Fruit fly (Drosophila melanogaster) whole organism, embryonic: ENCODE results near the gene Trpgamma.
A peak's percentile ranks its signal among the peaks of the same experiment; 100 is the strongest.

ENCODE experiments used
- Awh ChIP-seq: fragments of 200-800 bp; sonication (Bioruptor generic); IDR thresholded peaks from 2 replicates; pipeline ENCODE4, ENCODE4 v1.3.6; 2022; ENCODE audit warnings: missing biosample characterization, missing genetic modification characterization
- B-H1 ChIP-seq: fragments of 200-800 bp; sonication (Bioruptor generic); IDR thresholded peaks from 3 replicates; pipeline ENCODE4 v1.3.6; 2022; ENCODE audit warnings: missing biosample characterization, missing genetic modification characterization
- B-H2 ChIP-seq: fragments of 200-800 bp; sonication (Bioruptor generic); optimal IDR thresholded peaks from 2 replicates; lab custom pipeline; 2018; ENCODE audit warnings: missing biosample characterization, mild to moderate bottlenecking, missing genetic modification characterization
- CG10274 ChIP-seq: fragments of 200-800 bp; sonication (Bioruptor generic); optimal IDR thresholded peaks from 3 replicates; lab custom pipeline; 2017; ENCODE audit warnings: missing biosample characterization, mild to moderate bottlenecking, missing genetic modification characterization
- CG10959 ChIP-seq: fragments of 200-800 bp; sonication (Bioruptor generic); IDR thresholded peaks from 2 replicates; pipeline ENCODE4 v1.3.6; 2022; ENCODE audit warnings: missing biosample characterization, missing genetic modification characterization
- CG11085 ChIP-seq: fragments of 200-800 bp; sonication (Bioruptor generic); IDR thresholded peaks from 2 replicates; pipeline ENCODE4 v1.3.6; 2022; ENCODE audit warnings: missing biosample characterization, missing genetic modification characterization
- CG11093 ChIP-seq: fragments of 200-800 bp; sonication (Bioruptor generic); IDR thresholded peaks from 3 replicates; pipeline ENCODE4 v1.3.6; 2022; ENCODE audit warnings: missing biosample characterization, missing genetic modification characterization
- CG11504 ChIP-seq: fragments of 200-800 bp; sonication (Bioruptor generic); optimal IDR thresholded peaks from 3 replicates; lab custom pipeline; 2019; ENCODE audit warnings: missing biosample characterization, mild to moderate bottlenecking, missing genetic modification characterization, moderate library complexity
- CG12659 ChIP-seq: fragments of 200-800 bp; sonication (Bioruptor generic); optimal IDR thresholded peaks from 3 replicates; lab custom pipeline; 2017; ENCODE audit warnings: mild to moderate bottlenecking, missing biosample characterization, missing genetic modification reagents, missing genetic modification characterization
- CG14667 ChIP-seq: fragments of 200-800 bp; sonication (Bioruptor generic); IDR thresholded peaks from 2 replicates; pipeline ENCODE4 v1.3.6; 2022; ENCODE audit warnings: missing biosample characterization, missing genetic modification characterization
- CG15479 ChIP-seq: fragments of 200-800 bp; sonication (Bioruptor generic); optimal IDR thresholded peaks from 3 replicates; lab custom pipeline; 2019; ENCODE audit warnings: missing biosample characterization, mild to moderate bottlenecking, missing genetic modification characterization, moderate library complexity
- CG16863 ChIP-seq: fragments of 200-800 bp; sonication (Bioruptor generic); optimal IDR thresholded peaks from 3 replicates; lab custom pipeline; 2016; ENCODE audit warnings: missing biosample characterization, missing genetic modification characterization
- CG2202 ChIP-seq: fragments of 200-800 bp; sonication (Bioruptor generic); optimal IDR thresholded peaks from 2 replicates; lab custom pipeline; 2018; ENCODE audit warnings: missing biosample characterization, mild to moderate bottlenecking, missing genetic modification characterization
- CG30403 ChIP-seq: fragments of 200-800 bp; sonication (Bioruptor generic); optimal IDR thresholded peaks from 3 replicates; lab custom pipeline; 2016; ENCODE audit warnings: missing biosample characterization, missing genetic modification characterization
- CG3065 ChIP-seq: fragments of 200-800 bp; sonication (Bioruptor generic); optimal IDR thresholded peaks from 2 replicates; lab custom pipeline; 2016; ENCODE audit warnings: missing biosample characterization, missing genetic modification characterization
- CG31224 ChIP-seq: fragments of 200-800 bp; sonication (Bioruptor generic); IDR thresholded peaks from 2 replicates; pipeline ENCODE4 v1.3.6; 2022; ENCODE audit warnings: missing biosample characterization, missing genetic modification characterization
- CG3281 ChIP-seq: fragments of 200-800 bp; sonication (Bioruptor generic); optimal IDR thresholded peaks from 3 replicates; lab custom pipeline; 2017; ENCODE audit warnings: missing biosample characterization, mild to moderate bottlenecking, missing genetic modification characterization
- CG3726 ChIP-seq: fragments of 200-800 bp; sonication (Bioruptor generic); IDR thresholded peaks from 3 replicates; pipeline ENCODE4, ENCODE4 v1.3.6; 2022; ENCODE audit warnings: missing biosample characterization, missing genetic modification characterization
- CG6272 ChIP-seq: fragments of 200-800 bp; sonication (Bioruptor generic); IDR thresholded peaks from 2 replicates; pipeline ENCODE4 v1.3.6; 2022; ENCODE audit warnings: missing biosample characterization, missing genetic modification characterization
- CG6654 ChIP-seq: fragments of 200-800 bp; sonication (Bioruptor generic); optimal IDR thresholded peaks from 2 replicates; lab custom pipeline; 2017; ENCODE audit warnings: missing biosample characterization, mild to moderate bottlenecking, missing genetic modification characterization
- CG6765 ChIP-seq: fragments of 200-800 bp; sonication (Bioruptor generic); optimal IDR thresholded peaks from 3 replicates; lab custom pipeline; 2017; ENCODE audit warnings: missing biosample characterization, mild to moderate bottlenecking, missing genetic modification characterization
- CG6813 ChIP-seq: fragments of 200-800 bp; sonication (Bioruptor generic); optimal IDR thresholded peaks from 2 replicates; lab custom pipeline; 2017; ENCODE audit warnings: missing biosample characterization, missing genetic modification characterization, mild to moderate bottlenecking, moderate library complexity, missing genetic modification reagents
- CG7372 ChIP-seq: fragments of 200-800 bp; sonication (Bioruptor generic); IDR thresholded peaks from 2 replicates; pipeline ENCODE4 v1.3.6; 2022; ENCODE audit warnings: missing biosample characterization, missing genetic modification characterization
- Chrac-16 ChIP-seq: fragments of 200-800 bp; sonication (Bioruptor generic); optimal IDR thresholded peaks from 3 replicates; lab custom pipeline; 2016; ENCODE audit warnings: missing biosample characterization, missing genetic modification characterization
- D19B ChIP-seq: fragments of 200-800 bp; sonication (Bioruptor generic); optimal IDR thresholded peaks from 2 replicates; lab custom pipeline; 2017; ENCODE audit warnings: missing biosample characterization, mild to moderate bottlenecking, missing genetic modification characterization
- Dek ChIP-seq: fragments of 200-800 bp; sonication (Bioruptor generic); optimal IDR thresholded peaks from 3 replicates; lab custom pipeline; 2019; ENCODE audit warnings: missing biosample characterization, mild to moderate bottlenecking, missing genetic modification characterization, moderate library complexity
- E2f2 ChIP-seq: fragments of 200-800 bp; sonication (Bioruptor generic); IDR thresholded peaks from 2 replicates; pipeline ENCODE4 v1.3.6; 2022; ENCODE audit warnings: missing biosample characterization, missing genetic modification characterization
- Fer1 ChIP-seq: fragments of 200-800 bp; sonication (Bioruptor generic); optimal IDR thresholded peaks from 2 replicates; lab custom pipeline; 2017; ENCODE audit warnings: missing biosample characterization, mild to moderate bottlenecking, missing genetic modification characterization
- Gug ChIP-seq: fragments of 200-800 bp; sonication (Bioruptor generic); IDR thresholded peaks from 4 replicates; pipeline ENCODE4 v1.3.6; 2022; ENCODE audit warnings: missing biosample characterization, missing genetic modification characterization
- Hr78 ChIP-seq, 2 experiments: fragments of 200-800 bp in 1 of 2; fragments of >200 bp in 1 of 2; sonication (Bioruptor generic) in 1 of 2; optimal IDR thresholded peaks; 2 replicates each; lab custom pipeline; 2017 to 2019; ENCODE audit warnings: missing biosample characterization in 2 of 2, missing genetic modification characterization in 2 of 2, mild to moderate bottlenecking in 1 of 2, moderate library complexity in 1 of 2
- Mes4 ChIP-seq: fragments of 200-800 bp; sonication (Bioruptor generic); optimal IDR thresholded peaks from 2 replicates; lab custom pipeline; 2016; ENCODE audit warnings: missing biosample characterization, missing genetic modification characterization
- bigmax ChIP-seq: fragments of 200-800 bp; sonication (Bioruptor generic); optimal IDR thresholded peaks from 2 replicates; lab custom pipeline; 2018; ENCODE audit warnings: missing biosample characterization, mild to moderate bottlenecking, missing genetic modification characterization
- cas ChIP-seq: fragments of 200-800 bp; sonication (Bioruptor generic); IDR thresholded peaks from 2 replicates; pipeline ENCODE4 v1.3.6; 2022; ENCODE audit warnings: missing biosample characterization, missing genetic modification characterization
- esg ChIP-seq: fragments of 200-800 bp; sonication (Bioruptor generic); conservative IDR thresholded peaks from 2 replicates; pipeline ENCODE4 v1.3.6; 2022; ENCODE audit warnings: missing biosample characterization, missing genetic modification characterization
- eyg ChIP-seq: fragments of 200-800 bp; sonication (Bioruptor generic); optimal IDR thresholded peaks from 3 replicates; lab custom pipeline; 2016; ENCODE audit warnings: missing biosample characterization, missing genetic modification characterization
- fd3F ChIP-seq: fragments of 200-800 bp; sonication (Bioruptor generic); optimal IDR thresholded peaks from 2 replicates; lab custom pipeline; 2018; ENCODE audit warnings: missing biosample characterization, mild to moderate bottlenecking, missing genetic modification characterization, moderate library complexity
- fd96Cb ChIP-seq: fragments of 200-800 bp; sonication (Bioruptor generic); optimal IDR thresholded peaks from 2 replicates; lab custom pipeline; 2018; ENCODE audit warnings: missing biosample characterization, mild to moderate bottlenecking, missing genetic modification characterization, moderate library complexity
- gcm ChIP-seq: fragments of 200-800 bp; sonication (Bioruptor generic); optimal IDR thresholded peaks from 2 replicates; lab custom pipeline; 2019; ENCODE audit warnings: missing biosample characterization, mild to moderate bottlenecking, missing genetic modification characterization, moderate library complexity
- hth ChIP-seq: fragments of >200 bp; optimal IDR thresholded peaks from 2 replicates; lab custom pipeline; 2017; ENCODE audit warnings: inconsistent platforms
- jigr1 ChIP-seq: fragments of 200-800 bp; sonication (Bioruptor generic); IDR thresholded peaks from 3 replicates; pipeline ENCODE4 v1.3.6; 2022; ENCODE audit warnings: missing biosample characterization, missing genetic modification characterization
- kah ChIP-seq: fragments of 200-800 bp; sonication (Bioruptor generic); optimal IDR thresholded peaks from 2 replicates; lab custom pipeline; 2018; ENCODE audit warnings: missing biosample characterization, mild to moderate bottlenecking, missing genetic modification characterization
- klu ChIP-seq: fragments of 200-800 bp; sonication (Bioruptor generic); IDR thresholded peaks from 2 replicates; pipeline ENCODE4 v1.3.6; 2022; ENCODE audit warnings: missing biosample characterization, missing genetic modification characterization
- lilli ChIP-seq: fragments of 200-800 bp; sonication (Bioruptor generic); optimal IDR thresholded peaks from 3 replicates; lab custom pipeline; 2016; ENCODE audit warnings: missing biosample characterization, missing genetic modification characterization
- maf-S ChIP-seq: fragments of 200-800 bp; sonication (Bioruptor generic); optimal IDR thresholded peaks from 2 replicates; lab custom pipeline; 2016; ENCODE audit warnings: missing biosample characterization, missing genetic modification characterization
- pan ChIP-seq, 4 experiments: fragments of >200 bp in 3 of 4; fragments of 200-800 bp in 1 of 4; sonication (Bioruptor generic) in 1 of 4; optimal IDR thresholded peaks in 3 of 4; IDR thresholded peaks in 1 of 4; 2 replicates each; pipeline versions ENCODE4 v1.3.6 to Lab custom; 2017 to 2022; ENCODE audit warnings: missing biosample characterization in 2 of 4, missing genetic modification characterization in 2 of 4, mixed read lengths in 1 of 4
- prd ChIP-seq, 3 experiments: fragments of >200 bp in 2 of 3; fragments of 200-800 bp in 1 of 3; sonication (Bioruptor generic) in 1 of 3; optimal IDR thresholded peaks in 2 of 3; IDR thresholded peaks in 1 of 3; 2 replicates in 2 of 3; 3 replicates in 1 of 3; pipeline versions ENCODE4 v1.3.6 to Lab custom; 2017 to 2022; ENCODE audit warnings: missing biosample characterization in 1 of 3, missing genetic modification characterization in 1 of 3
- pum ChIP-seq: fragments of 200-800 bp; sonication (Bioruptor generic); optimal IDR thresholded peaks from 2 replicates; lab custom pipeline; 2016; ENCODE audit warnings: missing biosample characterization, missing genetic modification characterization
- seq ChIP-seq: fragments of 200-800 bp; sonication (Bioruptor generic); IDR thresholded peaks from 2 replicates; pipeline ENCODE4 v1.3.6; 2022; ENCODE audit warnings: missing biosample characterization, missing genetic modification characterization
- wek ChIP-seq: fragments of 200-800 bp; sonication (Bioruptor generic); optimal IDR thresholded peaks from 3 replicates; lab custom pipeline; 2018; ENCODE audit warnings: missing biosample characterization, mild to moderate bottlenecking, missing genetic modification characterization, moderate library complexity

The Trpgamma gene

DNA sequence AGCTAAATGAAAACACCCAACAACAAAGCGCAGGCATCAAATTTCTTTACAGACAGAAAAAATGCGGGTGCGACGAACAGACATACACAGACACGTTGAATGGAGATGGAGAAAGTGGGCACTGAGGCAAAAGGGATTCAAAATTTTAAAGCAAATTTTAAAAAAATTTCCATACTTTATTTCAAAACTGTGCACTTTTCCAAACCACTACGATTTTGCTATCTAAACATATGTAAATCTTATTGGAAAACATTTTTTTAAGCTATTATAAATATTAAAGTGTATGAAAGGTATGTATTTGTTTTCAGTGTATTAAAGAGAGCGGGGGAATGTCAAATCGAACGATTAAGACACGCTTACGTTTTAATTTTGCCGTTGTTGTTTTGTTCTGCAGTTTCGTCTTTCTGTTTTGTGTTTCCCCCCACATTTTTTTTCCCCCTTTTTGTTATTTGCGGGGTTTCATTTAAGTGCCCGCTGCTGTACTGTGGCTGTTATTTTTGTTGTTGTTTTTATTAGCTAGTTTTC, 56.1 kb downstream of the Trpgamma start (continued):
- TF ChIP-seq Mes4 (GFP tag; lab: Kevin White, UChicago) (no peak), wek (GFP tag; lab: Kevin White, UChicago) (no peak), CG14667 (peak; percentile 54; the same call in 1 of the 2 replicates), CG6765 (GFP tag; lab: Kevin White, UChicago) (peak; percentile 29), prd (optimal IDR thresholded peaks at IDR 0.05; lab: Kevin White, UChicago) (no peak), prd (GFP tag; IDR thresholded peaks at IDR 0.05; lab: Robert Waterston, UW) (peak; percentile 85), klu (GFP tag; lab: Robert Waterston, UW) (peak; percentile 49; the same call in 1 of the 2 replicates), Dek (tag; lab: Kevin White, UChicago) (no peak), CG11093 (GFP tag; lab: Robert Waterston, UW) (peak; percentile 42; the same call in 1 of the 3 replicates), CG3281 (GFP tag; lab: Kevin White, UChicago) (peak; percentile 52), pan (optimal IDR thresholded peaks at IDR 0.05; lab: Kevin White, UChicago) (no peak), pan (GFP tag; optimal IDR thresholded peaks at IDR 0.05 in 1 of 2, IDR thresholded peaks at IDR 0.05 in 1 of 2) (peak in 1 of 2 experiments; percentile 67), lilli (peak; percentile 56), bigmax (GFP tag; lab: Kevin White, UChicago) (no peak), seq (GFP tag; lab: Robert Waterston, UW) (no peak; the same call in 1 of the 2 replicates), Awh (GFP tag; lab: Robert Waterston, UW) (peak; percentile 78), kah (GFP tag; lab: Kevin White, UChicago) (peak; percentile 54), Hr78 (GFP tag; optimal IDR thresholded peaks at IDR 0.05; lab: Kevin White, UChicago) (peak in 1 of 2 experiments; percentile 63), fd96Cb (tag; lab: Kevin White, UChicago) (peak; percentile 90), Fer1 (peak; percentile 57), CG30403 (GFP tag; lab: Kevin White, UChicago) (peak; percentile 83), CG3065 (GFP tag; lab: Kevin White, UChicago) (peak; percentile 40), Chrac-16 (GFP tag; lab: Kevin White, UChicago) (peak; percentile 3), eyg (GFP tag; lab: Kevin White, UChicago) (peak; percentile 0), CG31224 (GFP tag; lab: Robert Waterston, UW) (no peak), CG15479 (GFP tag; lab: Kevin White, UChicago) (no peak), CG10274 (GFP tag; lab: Kevin White, UChicago) (peak; percentile 54), Gug (GFP tag; lab: Robert Waterston, UW) (peak; percentile 8; the same call in 1 of the 4 replicates), gcm (GFP tag; lab: Kevin White, UChicago) (peak; percentile 19), CG11085 (GFP tag; lab: Robert Waterston, UW) (no peak), cas (GFP tag; lab: Robert Waterston, UW) (0 out of 2 replicates have a peak, but pooled peaks have one; percentile 33), D19B (GFP tag; lab: Kevin White, UChicago) (peak; percentile 16), CG12659 (peak; percentile 55), CG7372 (GFP tag; lab: Robert Waterston, UW) (peak; percentile 38; the same call in 1 of the 2 replicates), CG16863 (GFP tag; lab: Kevin White, UChicago) (peak; percentile 46), fd3F (GFP tag; lab: Kevin White, UChicago) (peak; percentile 12), esg (GFP tag; lab: Robert Waterston, UW) (peak; percentile 62), CG6272 (0 out of 2 replicates have a peak, but pooled peaks have one; percentile 22), pum (GFP tag; lab: Kevin White, UChicago) (peak; percentile 36), CG11504 (tag; lab: Kevin White, UChicago) (peak; percentile 91), CG10959 (GFP tag; lab: Robert Waterston, UW) (no peak), jigr1 (peak; percentile 55; the same call in 2 of the 3 replicates), maf-S (peak; percentile 14), B-H1 (GFP tag; lab: Robert Waterston, UW) (0 out of 3 replicates have a peak, but pooled peaks have one; percentile 20), CG3726 (GFP tag; lab: Robert Waterston, UW) (peak; percentile 45; the same call in 1 of the 3 replicates), CG6654 (GFP tag; lab: Kevin White, UChicago) (peak; percentile 74), E2f2 (GFP tag; lab: Robert Waterston, UW) (peak; percentile 38; the same call in 1 of the 2 replicates), B-H2 (GFP tag; lab: Kevin White, UChicago) (no peak), CG2202 (tag; lab: Kevin White, UChicago) (peak; percentile 2), CG6813 (GFP tag; lab: Kevin White, UChicago) (peak; percentile 72), hth (no peak)
